Worm (Caenorhabditis elegans) whole organism, mixed stage, embryonic: ENCODE results near the gene twk-4.
A peak's percentile ranks its signal among the peaks of the same experiment; 100 is the strongest.

Source experiments
- M03D4.4 ChIP-seq: sonication (generic microtip); optimal IDR thresholded peaks from 2 replicates; lab custom pipeline; 2017; ENCODE audit warnings: mild to moderate bottlenecking, missing genetic modification characterization, missing compliant biosample characterization
- bed-3 ChIP-seq: fragments of 200-800 bp; sonication (Bioruptor generic); optimal IDR thresholded peaks from 3 replicates; lab custom pipeline; 2018; ENCODE audit warnings: mild to moderate bottlenecking, missing genetic modification characterization, moderate library complexity, missing compliant biosample characterization
- ceh-39 ChIP-seq: fragments of 150-350 bp; optimal IDR thresholded peaks from 2 replicates; lab custom pipeline; 2014; ENCODE audit warnings: missing biosample characterization, missing genetic modification characterization
- ceh-43 ChIP-seq: fragments of 200-800 bp; sonication (Bioruptor generic); optimal IDR thresholded peaks from 2 replicates; lab custom pipeline; 2018; ENCODE audit warnings: mild to moderate bottlenecking, missing genetic modification characterization, moderate library complexity, missing compliant biosample characterization
- ceh-83 ChIP-seq: fragments of 200-800 bp; sonication (Bioruptor generic); optimal IDR thresholded peaks from 2 replicates; lab custom pipeline; 2018; ENCODE audit warnings: mild to moderate bottlenecking, missing genetic modification characterization, missing compliant biosample characterization
- ces-1 ChIP-seq: fragments of 150-350 bp; optimal IDR thresholded peaks from 2 replicates; lab custom pipeline; 2014; ENCODE audit warnings: missing biosample characterization, missing genetic modification reagents, missing genetic modification characterization
- cnd-1 ChIP-seq: fragments of 200-800 bp; sonication (Bioruptor generic); optimal IDR thresholded peaks from 2 replicates; lab custom pipeline; 2018; ENCODE audit warnings: mild to moderate bottlenecking, missing genetic modification characterization, missing compliant biosample characterization
- drap-1 ChIP-seq: fragments of 200-800 bp; sonication (Bioruptor generic); optimal IDR thresholded peaks from 3 replicates; lab custom pipeline; 2018; ENCODE audit warnings: mild to moderate bottlenecking, missing genetic modification characterization, missing compliant biosample characterization
- elt-1 ChIP-seq: sonication (generic microtip); optimal IDR thresholded peaks from 2 replicates; lab custom pipeline; 2017; ENCODE audit warnings: missing genetic modification characterization, mild to moderate bottlenecking, missing compliant biosample characterization, antibody characterized with exemption, moderate library complexity, borderline replicate concordance; ENCODE audit not compliant: insufficient read depth
- flh-1 ChIP-seq: fragments of 200-800 bp; sonication (Bioruptor generic); optimal IDR thresholded peaks from 2 replicates; lab custom pipeline; 2018; ENCODE audit warnings: mild to moderate bottlenecking, missing genetic modification characterization, moderate library complexity, missing compliant biosample characterization
- ham-2 ChIP-seq: fragments of 200-800 bp; sonication (Bioruptor generic); optimal IDR thresholded peaks from 2 replicates; lab custom pipeline; 2018; ENCODE audit warnings: mild to moderate bottlenecking, missing genetic modification characterization, missing compliant biosample characterization
- lin-13 ChIP-seq: fragments of 150-350 bp; optimal IDR thresholded peaks from 2 replicates; lab custom pipeline; 2014; ENCODE audit warnings: missing biosample characterization, missing genetic modification characterization
- lsy-2 ChIP-seq: fragments of 150-350 bp; optimal IDR thresholded peaks from 2 replicates; lab custom pipeline; 2014; ENCODE audit warnings: missing biosample characterization, missing genetic modification characterization
- mab-5 ChIP-seq: fragments of 150-350 bp; optimal IDR thresholded peaks from 2 replicates; lab custom pipeline; 2014; ENCODE audit warnings: missing biosample characterization, missing genetic modification characterization
- mep-1 ChIP-seq: fragments of 150-350 bp; optimal IDR thresholded peaks from 2 replicates; lab custom pipeline; 2017; ENCODE audit warnings: missing biosample characterization, missing genetic modification reagents, missing genetic modification characterization, inconsistent platforms
- mls-2 ChIP-seq: sonication (generic microtip); optimal IDR thresholded peaks from 2 replicates; lab custom pipeline; 2016; ENCODE audit warnings: mild to moderate bottlenecking, missing genetic modification characterization, moderate library complexity, missing compliant biosample characterization
- nhr-12 ChIP-seq: fragments of 150-350 bp; optimal IDR thresholded peaks from 2 replicates; lab custom pipeline; 2014; ENCODE audit warnings: missing biosample characterization, missing genetic modification characterization
- nhr-2 ChIP-seq: fragments of 150-350 bp; optimal IDR thresholded peaks from 2 replicates; lab custom pipeline; 2014; ENCODE audit warnings: missing biosample characterization, missing genetic modification characterization
- nhr-28 ChIP-seq: fragments of 150-350 bp; optimal IDR thresholded peaks from 2 replicates; lab custom pipeline; 2014; ENCODE audit warnings: missing biosample characterization, missing genetic modification characterization
- nhr-76 ChIP-seq: sonication (generic microtip); optimal IDR thresholded peaks from 2 replicates; lab custom pipeline; 2017; ENCODE audit warnings: missing biosample characterization, missing genetic modification characterization
- pha-4 ChIP-seq: fragments of 150-350 bp; optimal IDR thresholded peaks from 2 replicates; lab custom pipeline; 2018; ENCODE audit warnings: missing biosample characterization, missing genetic modification reagents, missing genetic modification characterization
- sem-2 ChIP-seq: fragments of 200-800 bp; sonication (Bioruptor generic); optimal IDR thresholded peaks from 2 replicates; lab custom pipeline; 2018; ENCODE audit warnings: mild to moderate bottlenecking, missing genetic modification characterization, missing compliant biosample characterization
- snpc-4 ChIP-seq: fragments of 150-350 bp; optimal IDR thresholded peaks from 2 replicates; lab custom pipeline; 2014; ENCODE audit warnings: missing biosample characterization, missing genetic modification characterization
- sptf-1 ChIP-seq: sonication (generic microtip); optimal IDR thresholded peaks from 2 replicates; lab custom pipeline; 2017; ENCODE audit warnings: mild to moderate bottlenecking, missing genetic modification characterization, moderate library complexity, missing compliant biosample characterization
- tbx-8 ChIP-seq: fragments of 200-800 bp; sonication (Bioruptor generic); optimal IDR thresholded peaks from 2 replicates; lab custom pipeline; 2018; ENCODE audit warnings: mild to moderate bottlenecking, missing genetic modification characterization, moderate library complexity, missing compliant biosample characterization
- unc-120 ChIP-seq: sonication (generic microtip); optimal IDR thresholded peaks from 2 replicates; lab custom pipeline; 2017; ENCODE audit warnings: missing genetic modification characterization, missing compliant biosample characterization; ENCODE audit not compliant: poor library complexity, severe bottlenecking
- unc-62 ChIP-seq: fragments of 150-350 bp; optimal IDR thresholded peaks from 2 replicates; lab custom pipeline; 2014; ENCODE audit warnings: missing biosample characterization, missing genetic modification reagents, missing genetic modification characterization
- zip-8 ChIP-seq: fragments of 150-350 bp; optimal IDR thresholded peaks from 2 replicates; lab custom pipeline; 2014; ENCODE audit warnings: missing biosample characterization, missing genetic modification characterization

Gene twk-4

ce11 chrII:9196325-9196724 is 2.2 kb upstream of the twk-4 start:
- TF ChIP-seq mab-5 (tag; lab: Kevin White, UChicago) (no peak), cnd-1 (tag; lab: Kevin White, UChicago) (no peak), ham-2 (no peak), drap-1 (GFP tag; lab: Kevin White, UChicago) (no peak), elt-1 (tag; lab: Kevin White, UChicago) (no peak), ces-1 (GFP tag; lab: Kevin White, UChicago) (no peak), nhr-76 (tag; lab: Kevin White, UChicago) (no peak), pha-4 (tag; lab: Kevin White, UChicago) (no peak)

- TF ChIP-seq ham-2 (peak; percentile 31), nhr-2 (tag; lab: Kevin White, UChicago) (no peak), elt-1 (tag; lab: Kevin White, UChicago) (peak; percentile 71)
Measured at ce11 chrII:9190513-9191099, 3.5 kb downstream of the twk-4 start.

- TF ChIP-seq snpc-4 = no peak
- no peak for TF ChIP-seq mep-1
- no peak for TF ChIP-seq nhr-12 (tag; lab: Kevin White, UChicago)
- TF ChIP-seq lin-13 = no peak
- TF ChIP-seq bed-3 (GFP tag; lab: Kevin White, UChicago) = no peak
- no peak for TF ChIP-seq ham-2
- no peak for TF ChIP-seq ceh-39 (tag; lab: Kevin White, UChicago)
- no peak for TF ChIP-seq flh-1 (GFP tag; lab: Kevin White, UChicago)
- no peak for TF ChIP-seq zip-8 (tag; lab: Kevin White, UChicago)
- no peak for TF ChIP-seq nhr-2 (tag; lab: Kevin White, UChicago)
- no peak for TF ChIP-seq M03D4.4 (tag; lab: Kevin White, UChicago)
- no peak for TF ChIP-seq nhr-28 (tag; lab: Kevin White, UChicago)
- no peak for TF ChIP-seq unc-120 (tag; lab: Kevin White, UChicago)
- TF ChIP-seq unc-62 (GFP tag; lab: Kevin White, UChicago) = no peak
- no peak for TF ChIP-seq sptf-1 (tag; lab: Kevin White, UChicago)
- no peak for TF ChIP-seq ceh-43 (GFP tag; lab: Kevin White, UChicago)
- TF ChIP-seq cnd-1 (tag; lab: Kevin White, UChicago) = no peak
- TF ChIP-seq pha-4 (tag; lab: Kevin White, UChicago) = no peak
Measured at ce11 chrII:9189648-9190047, 4.4 kb downstream of the twk-4 start.

- TF ChIP-seq sem-2 (GFP tag; lab: Kevin White, UChicago) (no peak), mls-2 (tag; lab: Kevin White, UChicago) (no peak), drap-1 (GFP tag; lab: Kevin White, UChicago) (no peak), ceh-83 (GFP tag; lab: Kevin White, UChicago) (no peak), cnd-1 (tag; lab: Kevin White, UChicago) (no peak), lsy-2 (tag; lab: Kevin White, UChicago) (no peak), zip-8 (tag; lab: Kevin White, UChicago) (no peak), ham-2 (no peak), snpc-4 (no peak), flh-1 (GFP tag; lab: Kevin White, UChicago) (no peak), M03D4.4 (tag; lab: Kevin White, UChicago) (no peak), bed-3 (GFP tag; lab: Kevin White, UChicago) (no peak), nhr-28 (tag; lab: Kevin White, UChicago) (no peak), unc-62 (GFP tag; lab: Kevin White, UChicago) (no peak)
- TF ChIP-seq, all 35 proteins: peak for 0
Measured at ce11 chrII:9188380-9188779, 5.7 kb downstream of the twk-4 start, which contains the start of gene sym-2. Gene sym-2 (minus strand): TSS chrII:9188480.

ce11 chrII:9185915-9186314 is 8.2 kb downstream of the twk-4 start:
- TF ChIP-seq tbx-8 = no peak
- no peak for TF ChIP-seq mep-1
- no peak for TF ChIP-seq mls-2 (tag; lab: Kevin White, UChicago)
- TF ChIP-seq nhr-12 (tag; lab: Kevin White, UChicago) = no peak
- no peak for TF ChIP-seq M03D4.4 (tag; lab: Kevin White, UChicago)
- peak; percentile 53 for TF ChIP-seq pha-4 (tag; lab: Kevin White, UChicago)
- no peak for TF ChIP-seq ces-1 (GFP tag; lab: Kevin White, UChicago)
